Fruit fly (Drosophila melanogaster): ENCODE data around the gene vls.

- no peak for TF ChIP-seq psq (GFP tag; optimal IDR thresholded peaks at IDR 0.05)
- TF ChIP-seq Myc (optimal IDR thresholded peaks at IDR 0.05): no peak
- TF ChIP-seq pan (optimal IDR thresholded peaks at IDR 0.05): no peak
- TF ChIP-seq Vsx2 (GFP tag; optimal IDR thresholded peaks at IDR 0.05; ENCODE audit: partially characterized antibody): no peak
- no peak for TF ChIP-seq Abd-B (GFP tag; optimal IDR thresholded peaks at IDR 0.05)
- TF ChIP-seq OdsH (GFP tag; optimal IDR thresholded peaks at IDR 0.05): no peak
- no peak for TF ChIP-seq h (GFP tag; optimal IDR thresholded peaks at IDR 0.05)
- no peak for TF ChIP-seq Rel (GFP tag; optimal IDR thresholded peaks at IDR 0.05)
- no peak for TF ChIP-seq Rel (tag; optimal IDR thresholded peaks at IDR 0.05)
Observed at dm6 chr2L:20057391-20057790, 8.1 kb downstream of the vls start.

All from whole organism, wandering third instar larva.